Fruit fly (Drosophila melanogaster) whole organism, embryonic: ENCODE results near the gene CG10587.
A peak's percentile ranks its signal among the peaks of the same experiment; 100 is the strongest.

Experiments
- Ada2b ChIP-seq: fragments of 200-800 bp; sonication (Bioruptor generic); IDR thresholded peaks from 2 replicates; pipeline ENCODE4 v1.3.6; 2022; ENCODE audit warnings: missing biosample characterization, missing genetic modification characterization
- Antp ChIP-seq: fragments of 200-800 bp; sonication (Bioruptor generic); optimal IDR thresholded peaks from 3 replicates; lab custom pipeline; 2016; ENCODE audit warnings: missing biosample characterization, missing genetic modification characterization
- CG10267 ChIP-seq: fragments of 200-800 bp; sonication (Bioruptor generic); optimal IDR thresholded peaks from 2 replicates; lab custom pipeline; 2018; ENCODE audit warnings: missing biosample characterization, mild to moderate bottlenecking, missing genetic modification characterization, moderate library complexity
- CG10462 ChIP-seq: fragments of 200-800 bp; sonication (Bioruptor generic); optimal IDR thresholded peaks from 2 replicates; lab custom pipeline; 2016; ENCODE audit warnings: missing biosample characterization, missing genetic modification characterization
- CG10565 ChIP-seq: fragments of 200-800 bp; sonication (Bioruptor generic); optimal IDR thresholded peaks from 3 replicates; lab custom pipeline; 2016; ENCODE audit warnings: missing biosample characterization, mild to moderate bottlenecking, missing genetic modification characterization
- CG10979 ChIP-seq: fragments of 200-800 bp; sonication (Bioruptor generic); optimal IDR thresholded peaks from 2 replicates; lab custom pipeline; 2018; ENCODE audit warnings: missing biosample characterization, mild to moderate bottlenecking, missing genetic modification characterization, moderate library complexity
- CG12659 ChIP-seq: fragments of 200-800 bp; sonication (Bioruptor generic); optimal IDR thresholded peaks from 3 replicates; lab custom pipeline; 2017; ENCODE audit warnings: mild to moderate bottlenecking, missing biosample characterization, missing genetic modification reagents, missing genetic modification characterization
- CG15269 ChIP-seq: fragments of 200-800 bp; sonication (Bioruptor generic); optimal IDR thresholded peaks from 2 replicates; lab custom pipeline; 2018; ENCODE audit warnings: missing biosample characterization, mild to moderate bottlenecking, missing genetic modification characterization, moderate library complexity
- CG1529 ChIP-seq: fragments of 200-800 bp; sonication (Bioruptor generic); optimal IDR thresholded peaks from 3 replicates; lab custom pipeline; 2018; ENCODE audit warnings: missing biosample characterization, missing genetic modification characterization
- CG16779 ChIP-seq: fragments of 200-800 bp; sonication (Bioruptor generic); IDR thresholded peaks from 2 replicates; pipeline ENCODE4 v1.3.6; 2022; ENCODE audit warnings: missing biosample characterization, missing genetic modification characterization
- CG16863 ChIP-seq: fragments of 200-800 bp; sonication (Bioruptor generic); optimal IDR thresholded peaks from 3 replicates; lab custom pipeline; 2016; ENCODE audit warnings: missing biosample characterization, missing genetic modification characterization
- CG18764 ChIP-seq: fragments of 200-800 bp; sonication (Bioruptor generic); optimal IDR thresholded peaks from 3 replicates; lab custom pipeline; 2016; ENCODE audit warnings: missing biosample characterization, missing genetic modification characterization
- CG2712 ChIP-seq: fragments of 200-800 bp; optimal IDR thresholded peaks from 3 replicates; lab custom pipeline; 2019; ENCODE audit warnings: missing biosample characterization, mild to moderate bottlenecking, missing genetic modification characterization, moderate library complexity
- CG2875 ChIP-seq: fragments of 200-800 bp; sonication (Bioruptor generic); optimal IDR thresholded peaks from 2 replicates; lab custom pipeline; 2017; ENCODE audit warnings: missing biosample characterization, mild to moderate bottlenecking, missing genetic modification characterization, missing genetic modification reagents
- CG32767 ChIP-seq: fragments of 200-800 bp; sonication (Bioruptor generic); IDR thresholded peaks from 2 replicates; pipeline ENCODE4 v1.3.6; 2022; ENCODE audit warnings: missing biosample characterization, missing genetic modification characterization
- CG33213 ChIP-seq: fragments of 200-800 bp; sonication (Bioruptor generic); optimal IDR thresholded peaks from 3 replicates; lab custom pipeline; 2016; ENCODE audit warnings: missing biosample characterization, missing genetic modification characterization
- CG34422 ChIP-seq: fragments of 200-800 bp; sonication (Bioruptor generic); IDR thresholded peaks from 3 replicates; pipeline ENCODE4 v1.3.6; 2022; ENCODE audit warnings: missing biosample characterization, missing genetic modification characterization
- CG4404 ChIP-seq: fragments of 200-800 bp; sonication (Bioruptor generic); IDR thresholded peaks from 2 replicates; pipeline ENCODE4 v1.3.6; 2022; ENCODE audit warnings: missing biosample characterization, missing genetic modification characterization
- CG4424 ChIP-seq: fragments of 200-800 bp; sonication (Bioruptor generic); optimal IDR thresholded peaks from 3 replicates; lab custom pipeline; 2016; ENCODE audit warnings: missing biosample characterization, missing genetic modification characterization
- CG8765 ChIP-seq: fragments of 200-800 bp; sonication (Bioruptor generic); IDR thresholded peaks from 2 replicates; pipeline ENCODE4 v1.3.6; 2022; ENCODE audit warnings: missing biosample characterization, missing genetic modification characterization
- CG8924 ChIP-seq: fragments of 200-800 bp; optimal IDR thresholded peaks from 3 replicates; lab custom pipeline; 2019; ENCODE audit warnings: missing biosample characterization, mild to moderate bottlenecking, missing genetic modification characterization, moderate library complexity
- CG9609 ChIP-seq: fragments of 200-800 bp; sonication (Bioruptor generic); optimal IDR thresholded peaks from 3 replicates; lab custom pipeline; 2016; ENCODE audit warnings: missing biosample characterization, missing genetic modification characterization
- CG9727 ChIP-seq: fragments of 200-800 bp; sonication (Bioruptor generic); optimal IDR thresholded peaks from 3 replicates; lab custom pipeline; 2017; ENCODE audit warnings: missing biosample characterization, mild to moderate bottlenecking, missing genetic modification characterization
- Doc2 ChIP-seq: fragments of 200-800 bp; sonication (Bioruptor generic); IDR thresholded peaks from 2 replicates; pipeline ENCODE4 v1.3.6; 2022; ENCODE audit warnings: missing biosample characterization, missing genetic modification characterization
- HHEX ChIP-seq: fragments of 200-800 bp; sonication (Bioruptor generic); optimal IDR thresholded peaks from 3 replicates; lab custom pipeline; 2017; ENCODE audit warnings: missing biosample characterization, mild to moderate bottlenecking, missing genetic modification characterization, missing genetic modification reagents
- HLH3B ChIP-seq: fragments of 200-800 bp; sonication (Bioruptor generic); IDR thresholded peaks from 2 replicates; pipeline ENCODE4 v1.3.6; 2022; ENCODE audit warnings: missing biosample characterization, missing genetic modification characterization
- Hr51 ChIP-seq, 2 experiments: fragments of 200-800 bp; sonication (Bioruptor generic); optimal IDR thresholded peaks; 2 replicates in 1 of 2; 3 replicates in 1 of 2; lab custom pipeline; 2016 to 2018; ENCODE audit warnings: missing biosample characterization in 2 of 2, missing genetic modification characterization in 2 of 2, mild to moderate bottlenecking in 1 of 2, moderate library complexity in 1 of 2
- Lhr ChIP-seq: fragments of 200-800 bp; sonication (Bioruptor generic); optimal IDR thresholded peaks from 3 replicates; lab custom pipeline; 2017; ENCODE audit warnings: mild to moderate bottlenecking, missing biosample characterization, missing genetic modification reagents, missing genetic modification characterization
- NC2α ChIP-seq: fragments of 200-800 bp; sonication (Bioruptor generic); optimal IDR thresholded peaks from 2 replicates; lab custom pipeline; 2016; ENCODE audit warnings: missing biosample characterization, missing genetic modification characterization
- Ptx1 ChIP-seq: fragments of 200-800 bp; sonication (Bioruptor generic); IDR thresholded peaks from 2 replicates; pipeline ENCODE4 v1.3.6; 2022; ENCODE audit warnings: missing biosample characterization, missing genetic modification characterization
- bcd ChIP-seq: fragments of 200-800 bp; sonication (Bioruptor generic); optimal IDR thresholded peaks from 2 replicates; lab custom pipeline; 2017; ENCODE audit warnings: missing biosample characterization, mild to moderate bottlenecking, missing genetic modification characterization
- chm ChIP-seq: fragments of 200-800 bp; sonication (Bioruptor generic); IDR thresholded peaks from 2 replicates; pipeline ENCODE4 v1.3.6; 2022; ENCODE audit warnings: missing biosample characterization, missing genetic modification characterization
- cwo ChIP-seq: fragments of 200-800 bp; sonication (Bioruptor generic); optimal IDR thresholded peaks from 3 replicates; lab custom pipeline; 2017; ENCODE audit warnings: missing biosample characterization, missing genetic modification characterization, mild to moderate bottlenecking, moderate library complexity, missing genetic modification reagents
- dpn ChIP-seq, 2 experiments: fragments of 200-800 bp; sonication (Bioruptor generic); optimal IDR thresholded peaks; 3 replicates each; lab custom pipeline; 2016; ENCODE audit warnings: missing biosample characterization in 2 of 2, missing genetic modification characterization in 2 of 2
- esg ChIP-seq: fragments of 200-800 bp; sonication (Bioruptor generic); conservative IDR thresholded peaks from 2 replicates; pipeline ENCODE4 v1.3.6; 2022; ENCODE audit warnings: missing biosample characterization, missing genetic modification characterization
- fd96Cb ChIP-seq: fragments of 200-800 bp; sonication (Bioruptor generic); optimal IDR thresholded peaks from 2 replicates; lab custom pipeline; 2018; ENCODE audit warnings: missing biosample characterization, mild to moderate bottlenecking, missing genetic modification characterization, moderate library complexity
- gem ChIP-seq: fragments of 200-800 bp; sonication (Bioruptor generic); optimal IDR thresholded peaks from 2 replicates; lab custom pipeline; 2019; ENCODE audit warnings: missing biosample characterization, mild to moderate bottlenecking, missing genetic modification characterization, moderate library complexity
- ind ChIP-seq: fragments of 200-800 bp; sonication (Bioruptor generic); optimal IDR thresholded peaks from 3 replicates; lab custom pipeline; 2016; ENCODE audit warnings: missing biosample characterization, missing genetic modification characterization
- nom ChIP-seq: fragments of 200-800 bp; sonication (Bioruptor generic); optimal IDR thresholded peaks from 2 replicates; lab custom pipeline; 2017; ENCODE audit warnings: missing biosample characterization, missing genetic modification characterization, mild to moderate bottlenecking, moderate library complexity, missing genetic modification reagents
- phol ChIP-seq: fragments of 200-800 bp; sonication (Bioruptor generic); optimal IDR thresholded peaks from 3 replicates; lab custom pipeline; 2018; ENCODE audit warnings: missing biosample characterization, mild to moderate bottlenecking, missing genetic modification characterization, moderate library complexity
- prd ChIP-seq, 3 experiments: fragments of >200 bp in 2 of 3; fragments of 200-800 bp in 1 of 3; sonication (Bioruptor generic) in 1 of 3; optimal IDR thresholded peaks in 2 of 3; IDR thresholded peaks in 1 of 3; 2 replicates in 2 of 3; 3 replicates in 1 of 3; pipeline versions ENCODE4 v1.3.6 to Lab custom; 2017 to 2022; ENCODE audit warnings: missing biosample characterization in 1 of 3, missing genetic modification characterization in 1 of 3
- pum ChIP-seq: fragments of 200-800 bp; sonication (Bioruptor generic); optimal IDR thresholded peaks from 2 replicates; lab custom pipeline; 2016; ENCODE audit warnings: missing biosample characterization, missing genetic modification characterization
- row ChIP-seq: fragments of 200-800 bp; sonication (Bioruptor generic); IDR thresholded peaks from 3 replicates; pipeline ENCODE4 v1.3.6; 2022; ENCODE audit warnings: missing biosample characterization, missing genetic modification characterization
- sc ChIP-seq, 3 experiments: fragments of >200 bp in 2 of 3; fragments of 200-800 bp in 1 of 3; sonication (Bioruptor generic) in 1 of 3; optimal IDR thresholded peaks; 2 replicates in 2 of 3; 3 replicates in 1 of 3; lab custom pipeline; 2017; ENCODE audit warnings: mild to moderate bottlenecking in 1 of 3, missing biosample characterization in 1 of 3, missing genetic modification characterization in 1 of 3, missing genetic modification reagents in 1 of 3
- sens-2 ChIP-seq: fragments of 200-800 bp; sonication (Bioruptor generic); IDR thresholded peaks from 2 replicates; pipeline ENCODE4 v1.3.6; 2022; ENCODE audit warnings: missing biosample characterization, missing genetic modification characterization
- sima ChIP-seq: fragments of 200-800 bp; sonication (Bioruptor generic); optimal IDR thresholded peaks from 2 replicates; lab custom pipeline; 2016; ENCODE audit warnings: missing biosample characterization, missing genetic modification characterization
- slp2 ChIP-seq: fragments of 200-800 bp; sonication (Bioruptor generic); optimal IDR thresholded peaks from 2 replicates; lab custom pipeline; 2016; ENCODE audit warnings: missing biosample characterization, missing genetic modification characterization
- trem ChIP-seq: fragments of 200-800 bp; optimal IDR thresholded peaks from 3 replicates; lab custom pipeline; 2019; ENCODE audit warnings: missing biosample characterization, mild to moderate bottlenecking, missing genetic modification characterization, moderate library complexity

The CG10587 gene

DNA sequence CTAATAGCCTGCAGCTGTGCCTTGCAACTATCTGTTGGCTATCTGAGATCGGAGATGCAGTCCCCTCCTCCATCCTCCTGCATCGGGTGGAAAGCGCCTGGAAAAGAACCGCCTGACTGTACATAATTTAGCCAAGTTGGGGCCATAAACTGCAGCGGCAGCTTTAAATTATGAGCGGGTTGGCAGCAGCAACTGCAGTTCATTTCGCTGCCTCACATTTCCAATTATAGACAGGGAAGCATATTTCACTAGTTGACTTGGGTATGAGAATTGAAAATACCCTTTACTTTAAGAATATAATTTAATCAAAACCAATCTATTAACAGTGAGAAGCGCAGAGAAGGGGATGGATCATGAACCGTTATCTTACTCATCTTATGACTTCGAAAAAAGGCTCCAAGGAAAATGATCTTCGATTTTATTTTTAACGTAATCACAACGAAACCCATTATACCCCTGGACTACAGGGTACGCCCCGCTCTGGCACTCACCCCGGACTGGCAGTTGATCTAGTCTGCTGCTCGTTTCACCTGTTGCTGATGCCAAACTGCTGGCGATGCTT, 39.2 kb downstream of the CG10587 start:
- TF ChIP-seq ind (GFP tag; lab: Kevin White, UChicago) (peak; percentile 10), CG18764 (GFP tag; lab: Kevin White, UChicago) (no peak), CG16779 (GFP tag; lab: Robert Waterston, UW) (no peak), sima (GFP tag; lab: Kevin White, UChicago) (no peak), NC2α (GFP tag; lab: Kevin White, UChicago) (peak; percentile 18), CG10979 (peak; percentile 73), sc (optimal IDR thresholded peaks at IDR 0.05; lab: Kevin White, UChicago) (no peak), sc (GFP tag; optimal IDR thresholded peaks at IDR 0.05; lab: Kevin White, UChicago) (peak; percentile 33), CG10267 (peak; percentile 58), Antp (GFP tag; lab: Kevin White, UChicago) (peak; percentile 2), CG32767 (GFP tag; lab: Robert Waterston, UW) (0 out of 2 replicates have a peak, but pooled peaks have one; percentile 24), CG2712 (tag; lab: Kevin White, UChicago) (peak; percentile 79), slp2 (no peak), CG4404 (GFP tag; lab: Robert Waterston, UW) (peak; percentile 75), cwo (GFP tag; lab: Kevin White, UChicago) (no peak), CG9727 (GFP tag; lab: Kevin White, UChicago) (peak; percentile 70), pum (GFP tag; lab: Kevin White, UChicago) (peak; percentile 29), gem (tag; lab: Kevin White, UChicago) (peak; percentile 72), bcd (GFP tag; lab: Kevin White, UChicago) (peak; percentile 11), CG2875 (GFP tag; lab: Kevin White, UChicago) (peak; percentile 50), CG10565 (GFP tag; lab: Kevin White, UChicago) (no peak), CG9609 (GFP tag; lab: Kevin White, UChicago) (peak; percentile 41), CG12659 (GFP tag; lab: Kevin White, UChicago) (no peak), CG33213 (GFP tag; lab: Kevin White, UChicago) (peak; percentile 21), phol (tag; lab: Kevin White, UChicago) (peak; percentile 63), Ada2b (GFP tag; lab: Robert Waterston, UW) (0 out of 2 replicates have a peak, but pooled peaks have one; percentile 13), Lhr (GFP tag; lab: Kevin White, UChicago) (peak; percentile 1), CG8924 (tag; lab: Kevin White, UChicago) (peak; percentile 56), Ptx1 (GFP tag; lab: Robert Waterston, UW) (0 out of 2 replicates have a peak, but pooled peaks have one; percentile 27), esg (no peak; the same call in 1 of the 2 replicates), CG15269 (tag; lab: Kevin White, UChicago) (peak; percentile 30), row (GFP tag; lab: Robert Waterston, UW) (peak; percentile 68), HLH3B (GFP tag; lab: Robert Waterston, UW) (peak; percentile 32; the same call in 1 of the 2 replicates), Hr51 (GFP tag; optimal IDR thresholded peaks at IDR 0.05; lab: Kevin White, UChicago) (peak in 1 of 2 experiments; percentile 37), CG16863 (GFP tag; lab: Kevin White, UChicago) (peak; percentile 6), CG10462 (peak; percentile 10), Doc2 (GFP tag; lab: Robert Waterston, UW) (no peak), nom (GFP tag; lab: Kevin White, UChicago) (peak; percentile 61), CG1529 (GFP tag; lab: Kevin White, UChicago) (peak; percentile 38), CG4424 (GFP tag; lab: Kevin White, UChicago) (peak; percentile 58), CG8765 (GFP tag; lab: Robert Waterston, UW) (peak; percentile 23; the same call in 1 of the 2 replicates), CG34422 (GFP tag; lab: Robert Waterston, UW) (no peak), fd96Cb (tag; lab: Kevin White, UChicago) (peak; percentile 64), HHEX (GFP tag; lab: Kevin White, UChicago) (peak; percentile 8), chm (GFP tag; lab: Robert Waterston, UW) (no peak), dpn (GFP tag; optimal IDR thresholded peaks at IDR 0.05; lab: Kevin White, UChicago) (peak in 1 of 2 experiments; percentile 23), prd (optimal IDR thresholded peaks at IDR 0.05; lab: Kevin White, UChicago) (no peak), prd (GFP tag; IDR thresholded peaks at IDR 0.05; lab: Robert Waterston, UW) (peak; percentile 78), trem (tag; lab: Kevin White, UChicago) (peak; percentile 64), sens-2 (peak; percentile 10; the same call in 1 of the 2 replicates)
